Fruit fly (Drosophila melanogaster): ENCODE results near the gene Mat89Ba.

DNA sequence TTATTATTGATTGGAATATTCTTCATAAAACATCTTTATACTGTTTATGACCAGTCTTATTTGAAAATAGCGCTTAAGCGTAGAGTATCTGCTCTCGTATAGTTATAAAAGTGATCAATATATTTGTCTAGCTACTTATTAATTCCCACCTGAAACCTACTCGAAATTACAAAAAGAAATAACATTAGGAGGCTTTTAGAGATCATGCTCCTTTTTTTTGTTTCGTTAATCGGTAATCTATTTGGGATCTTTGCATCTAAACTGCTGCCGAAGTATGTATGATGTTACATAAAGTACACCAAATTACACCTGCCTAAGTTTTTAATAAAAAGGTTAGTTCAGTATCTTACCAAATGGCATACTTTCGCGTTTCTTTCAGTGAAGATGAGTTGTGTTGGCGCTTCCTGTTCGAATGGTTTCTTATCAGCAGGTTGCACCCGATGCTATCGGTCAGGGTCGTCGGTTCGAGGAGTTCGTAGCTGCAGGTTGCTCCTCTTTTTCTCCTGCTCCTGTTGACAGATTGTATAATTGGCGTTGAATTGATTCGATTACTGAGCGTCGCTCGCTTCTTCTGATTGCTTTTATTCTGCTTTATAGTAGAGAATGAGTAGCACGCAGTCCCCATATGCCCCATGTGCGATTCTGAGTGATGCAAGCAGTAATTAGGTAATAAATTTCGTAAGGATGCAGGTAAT lies 34.1 kb downstream of the Mat89Ba start:
- TF ChIP-seq D1 (tag; optimal IDR thresholded peaks at IDR 0.05), result peak; percentile 2
- peak; percentile 17 for TF ChIP-seq Snoo (tag; optimal IDR thresholded peaks at IDR 0.05)
- peak; percentile 47 for TF ChIP-seq CG9948 (tag; optimal IDR thresholded peaks at IDR 0.05)
- TF ChIP-seq CG32121 (GFP tag; IDR thresholded peaks at IDR 0.05), result no peak
- peak; percentile 68 for TF ChIP-seq CG8159 (tag; optimal IDR thresholded peaks at IDR 0.05)
- no peak for TF ChIP-seq rn (GFP tag; IDR thresholded peaks at IDR 0.05)
- TF ChIP-seq fd96Ca (GFP tag; IDR thresholded peaks at IDR 0.05), result no peak
- peak; percentile 64 for TF ChIP-seq CG14655 (GFP tag; optimal IDR thresholded peaks at IDR 0.05)
- TF ChIP-seq CG34367 (tag; optimal IDR thresholded peaks at IDR 0.05), result peak; percentile 25
- peak; percentile 91 for TF ChIP-seq EcR (GFP tag; optimal IDR thresholded peaks at IDR 0.05)
- no peak for TF ChIP-seq gl (tag; optimal IDR thresholded peaks at IDR 0.05)

Measured in whole organism, pupa.